Fruit fly (Drosophila melanogaster) whole organism, adult: ENCODE data around the gene CG31955.

Experiments
- CG11617 ChIP-seq: fragments of 200-800 bp; sonication (Bioruptor generic); optimal IDR thresholded peaks from 2 replicates; lab custom pipeline; 2017; ENCODE audit warnings: mild to moderate bottlenecking, missing biosample characterization, missing genetic modification reagents, missing genetic modification characterization
- CG12768 ChIP-seq: fragments of 200-800 bp; sonication (Bioruptor generic); optimal IDR thresholded peaks from 2 replicates; lab custom pipeline; 2017; ENCODE audit warnings: missing biosample characterization, missing genetic modification characterization, mild to moderate bottlenecking, moderate library complexity, missing genetic modification reagents
- CG14711 ChIP-seq: fragments of 200-800 bp; sonication (Bioruptor generic); optimal IDR thresholded peaks from 2 replicates; lab custom pipeline; 2018; ENCODE audit warnings: missing biosample characterization, mild to moderate bottlenecking, missing genetic modification characterization, moderate library complexity
- CG1620 ChIP-seq: fragments of 200-800 bp; sonication (Bioruptor generic); optimal IDR thresholded peaks from 2 replicates; lab custom pipeline; 2016; ENCODE audit warnings: missing biosample characterization, missing genetic modification characterization
- CG33017 ChIP-seq: fragments of 200-800 bp; sonication (Bioruptor generic); optimal IDR thresholded peaks from 2 replicates; lab custom pipeline; 2018; ENCODE audit warnings: missing biosample characterization, mild to moderate bottlenecking, missing genetic modification characterization, moderate library complexity
- CG5204 ChIP-seq: fragments of 200-800 bp; sonication (Bioruptor generic); optimal IDR thresholded peaks from 2 replicates; lab custom pipeline; 2016; ENCODE audit warnings: missing biosample characterization, missing genetic modification characterization
- CG7045 ChIP-seq: fragments of 200-800 bp; sonication (Bioruptor generic); optimal IDR thresholded peaks from 2 replicates; lab custom pipeline; 2017; ENCODE audit warnings: missing biosample characterization, mild to moderate bottlenecking, missing genetic modification characterization
- CG7101 ChIP-seq: fragments of 200-800 bp; sonication (Bioruptor generic); optimal IDR thresholded peaks from 2 replicates; lab custom pipeline; 2018; ENCODE audit warnings: missing biosample characterization, mild to moderate bottlenecking, missing genetic modification characterization, moderate library complexity
- Clk ChIP-seq: fragments of 200-800 bp; sonication (Bioruptor generic); optimal IDR thresholded peaks from 2 replicates; lab custom pipeline; 2017; ENCODE audit warnings: missing biosample characterization, missing genetic modification characterization
- Crg-1 ChIP-seq: fragments of 200-800 bp; sonication (Bioruptor generic); optimal IDR thresholded peaks from 2 replicates; lab custom pipeline; 2016; ENCODE audit warnings: missing biosample characterization, missing genetic modification characterization
- Hr96 ChIP-seq: fragments of 200-800 bp; sonication (Bioruptor generic); optimal IDR thresholded peaks from 2 replicates; lab custom pipeline; 2016; ENCODE audit warnings: missing biosample characterization, missing genetic modification characterization
- Mnt ChIP-seq: fragments of 200-800 bp; sonication (Bioruptor generic); optimal IDR thresholded peaks from 2 replicates; lab custom pipeline; 2016; ENCODE audit warnings: missing biosample characterization, mild to moderate bottlenecking, missing genetic modification characterization
- bab1 ChIP-seq: fragments of 200-800 bp; sonication (Bioruptor generic); optimal IDR thresholded peaks from 3 replicates; lab custom pipeline; 2019; ENCODE audit warnings: missing biosample characterization, mild to moderate bottlenecking, missing genetic modification characterization, moderate library complexity
- cic ChIP-seq: fragments of 200-800 bp; sonication (Bioruptor generic); optimal IDR thresholded peaks from 2 replicates; lab custom pipeline; 2017; ENCODE audit warnings: missing biosample characterization, mild to moderate bottlenecking, missing genetic modification characterization, moderate library complexity
- cnc ChIP-seq, 2 experiments: fragments of >200 bp; optimal IDR thresholded peaks; 2 replicates each; lab custom pipeline; 2017
- kay ChIP-seq: fragments of 200-800 bp; sonication (Bioruptor generic); peaks from one replicate; lab custom pipeline; 2016; ENCODE audit warnings: missing biosample characterization, missing genetic modification characterization, borderline replicate concordance
- ovo ChIP-seq: fragments of 200-800 bp; sonication (Bioruptor generic); optimal IDR thresholded peaks from 2 replicates; lab custom pipeline; 2016; ENCODE audit warnings: missing biosample characterization, missing genetic modification characterization
- pad ChIP-seq: fragments of 200-800 bp; sonication (Bioruptor generic); optimal IDR thresholded peaks from 3 replicates; lab custom pipeline; 2017; ENCODE audit warnings: missing biosample characterization, missing genetic modification characterization, mild to moderate bottlenecking, moderate library complexity, missing genetic modification reagents
- tj ChIP-seq: fragments of 200-800 bp; sonication (Bioruptor generic); optimal IDR thresholded peaks from 3 replicates; lab custom pipeline; 2017; ENCODE audit warnings: missing biosample characterization, mild to moderate bottlenecking, missing genetic modification characterization, moderate library complexity
- toe ChIP-seq: fragments of 200-800 bp; sonication (Bioruptor generic); optimal IDR thresholded peaks from 2 replicates; lab custom pipeline; 2016; ENCODE audit warnings: missing biosample characterization, missing genetic modification characterization

The CG31955 gene

dm6 chr2L:3711665-3712064 is 1.2 kb downstream of the CG31955 start, which contains the start of gene cutlet:
TSS of gene cutlet (minus strand) at chr2L:3711748.
- TF ChIP-seq CG1620 (GFP tag; lab: Kevin White, UChicago) (peak; percentile 16), Hr96 (GFP tag; lab: Kevin White, UChicago) (no peak), kay (GFP tag; lab: Kevin White, UChicago) (peak; percentile 87), ovo (GFP tag; lab: Kevin White, UChicago) (no peak), CG11617 (no peak), cnc (optimal IDR thresholded peaks at IDR 0.05; lab: Kevin White, UChicago) (no peak), CG14711 (tag; lab: Kevin White, UChicago) (peak; percentile 90), pad (GFP tag; lab: Kevin White, UChicago) (peak; percentile 1), cic (GFP tag; lab: Kevin White, UChicago) (no peak), toe (no peak), tj (no peak), bab1 (peak; percentile 32), CG7045 (GFP tag; lab: Kevin White, UChicago) (no peak)

dm6 chr2L:3706963-3707362 is 5.9 kb downstream of the CG31955 start, which contains the start of gene CG31777:
TSS of gene CG31777 (minus strand) at chr2L:3707063.
- TF ChIP-seq tj (no peak), CG5204 (no peak), ovo (GFP tag; lab: Kevin White, UChicago) (no peak), CG7045 (GFP tag; lab: Kevin White, UChicago) (no peak), cic (GFP tag; lab: Kevin White, UChicago) (no peak), cnc (optimal IDR thresholded peaks at IDR 0.05; lab: Kevin White, UChicago) (no peak), kay (GFP tag; lab: Kevin White, UChicago) (no peak), CG12768 (GFP tag; lab: Kevin White, UChicago) (no peak), Mnt (GFP tag; lab: Kevin White, UChicago) (no peak), CG1620 (GFP tag; lab: Kevin White, UChicago) (no peak), CG14711 (tag; lab: Kevin White, UChicago) (no peak), toe (no peak), pad (GFP tag; lab: Kevin White, UChicago) (no peak), CG33017 (tag; lab: Kevin White, UChicago) (no peak), CG7101 (tag; lab: Kevin White, UChicago) (no peak), CG11617 (no peak)

- TF ChIP-seq Hr96 (GFP tag; lab: Kevin White, UChicago) (no peak), cnc (optimal IDR thresholded peaks at IDR 0.05; lab: Kevin White, UChicago) (no peak), cic (GFP tag; lab: Kevin White, UChicago) (no peak), CG12768 (GFP tag; lab: Kevin White, UChicago) (peak; percentile 42), tj (peak; percentile 36), Crg-1 (GFP tag; lab: Kevin White, UChicago) (no peak), Clk (GFP tag; lab: Kevin White, UChicago) (no peak), ovo (GFP tag; lab: Kevin White, UChicago) (no peak), CG5204 (peak; percentile 50), pad (GFP tag; lab: Kevin White, UChicago) (peak; percentile 13), CG11617 (peak; percentile 24), CG33017 (tag; lab: Kevin White, UChicago) (peak; percentile 83), CG1620 (GFP tag; lab: Kevin White, UChicago) (no peak), Mnt (GFP tag; lab: Kevin White, UChicago) (peak; percentile 30), CG14711 (tag; lab: Kevin White, UChicago) (peak; percentile 69), toe (no peak), bab1 (no peak), kay (GFP tag; lab: Kevin White, UChicago) (no peak), CG7101 (tag; lab: Kevin White, UChicago) (peak; percentile 73), CG7045 (GFP tag; lab: Kevin White, UChicago) (peak; percentile 6)
These were observed 7.4 kb downstream of the CG31955 start, which contains the start of gene CG31778 for dm6 chr2L:3705438-3705921. TSS of gene CG31778 (minus strand) at chr2L:3705488.

- TF ChIP-seq toe (peak; percentile 57), CG11617 (no peak), tj (peak; percentile 13), CG5204 (peak; percentile 69), CG33017 (tag; lab: Kevin White, UChicago) (peak; percentile 79), kay (GFP tag; lab: Kevin White, UChicago) (peak; percentile 77), Clk (GFP tag; lab: Kevin White, UChicago) (no peak), pad (GFP tag; lab: Kevin White, UChicago) (peak; percentile 22), Hr96 (GFP tag; lab: Kevin White, UChicago) (peak; percentile 54), bab1 (no peak), ovo (GFP tag; lab: Kevin White, UChicago) (no peak), Crg-1 (GFP tag; lab: Kevin White, UChicago) (no peak), cic (GFP tag; lab: Kevin White, UChicago) (no peak), cnc (optimal IDR thresholded peaks at IDR 0.05; lab: Kevin White, UChicago) (no peak), CG7101 (tag; lab: Kevin White, UChicago) (peak; percentile 45), CG14711 (tag; lab: Kevin White, UChicago) (peak; percentile 64), Mnt (GFP tag; lab: Kevin White, UChicago) (no peak), CG1620 (GFP tag; lab: Kevin White, UChicago) (peak; percentile 7), CG12768 (GFP tag; lab: Kevin White, UChicago) (peak; percentile 64), CG7045 (GFP tag; lab: Kevin White, UChicago) (peak; percentile 44)
These were observed 9.6 kb downstream of the CG31955 start, which contains the start of gene CG2816 for dm6 chr2L:3703260-3703659. TSS of gene CG2816 (plus strand) at chr2L:3703659.

dm6 chr2L:3701526-3701925 is 11.4 kb downstream of the CG31955 start, which contains the start of gene CG43145:
TSS of gene CG43145 (plus strand) at chr2L:3701826.
- no peak for TF ChIP-seq CG7101 (tag; lab: Kevin White, UChicago)
- TF ChIP-seq Mnt (GFP tag; lab: Kevin White, UChicago) = no peak
- TF ChIP-seq toe = no peak
- TF ChIP-seq cic (GFP tag; lab: Kevin White, UChicago) = no peak
- TF ChIP-seq kay (GFP tag; lab: Kevin White, UChicago) = no peak
- TF ChIP-seq pad (GFP tag; lab: Kevin White, UChicago) = no peak
- TF ChIP-seq tj = no peak
- no peak for TF ChIP-seq Clk (GFP tag; lab: Kevin White, UChicago)
- TF ChIP-seq CG1620 (GFP tag; lab: Kevin White, UChicago) = no peak
- no peak for TF ChIP-seq CG7045 (GFP tag; lab: Kevin White, UChicago)
- TF ChIP-seq CG5204 = no peak
- no peak for TF ChIP-seq Crg-1 (GFP tag; lab: Kevin White, UChicago)
- no peak for TF ChIP-seq CG12768 (GFP tag; lab: Kevin White, UChicago)
- TF ChIP-seq cnc (optimal IDR thresholded peaks at IDR 0.05; lab: Kevin White, UChicago) = no peak
- no peak for TF ChIP-seq Hr96 (GFP tag; lab: Kevin White, UChicago)
- no peak for TF ChIP-seq CG14711 (tag; lab: Kevin White, UChicago)
